Fruit fly (Drosophila melanogaster): ENCODE results near the gene Alr.

Alr gene

dm6 chrX:19753710-19754109, 5.6 kb downstream of the Alr start:
- TF ChIP-seq kni (GFP tag; optimal IDR thresholded peaks at IDR 0.05) (peak; percentile 43), CG12769 (tag; optimal IDR thresholded peaks at IDR 0.05) (peak; percentile 73), CG9876 (GFP tag; optimal IDR thresholded peaks at IDR 0.05) (no peak), CG4730 (GFP tag; IDR thresholded peaks at IDR 0.05) (no peak), PHDP (tag; optimal IDR thresholded peaks at IDR 0.05) (no peak), toy (GFP tag; IDR thresholded peaks at IDR 0.05) (0 out of 2 replicates have a peak, but pooled peaks have one; percentile 7), Pdp1 (GFP tag; optimal IDR thresholded peaks at IDR 0.05) (peak in 1 of 2 experiments; percentile 97)

- TF ChIP-seq CG9609 (GFP tag; optimal IDR thresholded peaks at IDR 0.05) (no peak), CG12769 (tag; optimal IDR thresholded peaks at IDR 0.05) (no peak), gce (GFP tag; IDR thresholded peaks at IDR 0.05) (no peak), CG3726 (GFP tag; IDR thresholded peaks at IDR 0.05) (no peak), sug (tag; optimal IDR thresholded peaks at IDR 0.05) (peak; percentile 74), esg (GFP tag; conservative IDR thresholded peaks at IDR 0.05) (no peak), CG10565 (GFP tag; optimal IDR thresholded peaks at IDR 0.05) (no peak), E2f1 (GFP tag; IDR thresholded peaks at IDR 0.05) (no peak), CG11398 (GFP tag; optimal IDR thresholded peaks at IDR 0.05) (no peak), Sry-β (GFP tag; optimal IDR thresholded peaks at IDR 0.05) (no peak), Stat92E (GFP tag; optimal IDR thresholded peaks at IDR 0.05) (no peak), CG11456 (GFP tag; IDR thresholded peaks at IDR 0.05) (no peak), CG34376 (GFP tag; optimal IDR thresholded peaks at IDR 0.05) (peak; percentile 63), nerfin-2 (GFP tag; IDR thresholded peaks at IDR 0.05; ENCODE audit: partially characterized antibody) (no peak), CG2875 (GFP tag; optimal IDR thresholded peaks at IDR 0.05) (no peak), Dip2 (GFP tag; IDR thresholded peaks at IDR 0.05) (no peak), GATAe (GFP tag; conservative IDR thresholded peaks at IDR 0.05) (no peak), Abd-B (GFP tag; optimal IDR thresholded peaks at IDR 0.05) (no peak), CG3995 (GFP tag; optimal IDR thresholded peaks at IDR 0.05) (no peak), sisA (GFP tag; IDR thresholded peaks at IDR 0.05) (no peak), CG11093 (GFP tag; IDR thresholded peaks at IDR 0.05) (no peak), CG2889 (GFP tag; IDR thresholded peaks at IDR 0.05) (no peak), lab (GFP tag; optimal IDR thresholded peaks at IDR 0.05) (peak; percentile 28), CHES-1-like (GFP tag; optimal IDR thresholded peaks at IDR 0.05) (no peak), CG11560 (tag; IDR thresholded peaks at IDR 0.05) (no peak), grn (GFP tag; optimal IDR thresholded peaks at IDR 0.05) (peak; percentile 99), CG18011 (GFP tag; optimal IDR thresholded peaks at IDR 0.05) (no peak), ara (GFP tag; IDR thresholded peaks at IDR 0.05) (no peak), tio (GFP tag; optimal IDR thresholded peaks at IDR 0.05) (no peak), CG15479 (GFP tag; optimal IDR thresholded peaks at IDR 0.05) (peak; percentile 21), Doc3 (GFP tag; IDR thresholded peaks at IDR 0.05; ENCODE audit: partially characterized antibody) (no peak), Atf3 (GFP tag; optimal IDR thresholded peaks at IDR 0.05) (no peak), Kr (GFP tag; optimal IDR thresholded peaks at IDR 0.05) (no peak), Hr39 (optimal IDR thresholded peaks at IDR 0.05) (no peak), ftz-f1 (GFP tag; optimal IDR thresholded peaks at IDR 0.05) (no peak), ham (GFP tag; IDR thresholded peaks at IDR 0.05) (no peak), Sin3A (optimal IDR thresholded peaks at IDR 0.05) (no peak), Dbx (GFP tag; IDR thresholded peaks at IDR 0.05) (no peak), Trl (optimal IDR thresholded peaks at IDR 0.05) (peak; percentile 34 to 47), Trl (GFP tag; optimal IDR thresholded peaks at IDR 0.05) (no peak), HLHmδ (GFP tag; optimal IDR thresholded peaks at IDR 0.05) (peak; percentile 49), her (GFP tag; optimal IDR thresholded peaks at IDR 0.05) (no peak), CG13775 (GFP tag; optimal IDR thresholded peaks at IDR 0.05) (no peak), Camta (GFP tag; optimal IDR thresholded peaks at IDR 0.05) (no peak), CG33557 (GFP tag; optimal IDR thresholded peaks at IDR 0.05) (no peak)
Observed at dm6 chrX:19754152-19754579, 6.1 kb downstream of the Alr start.
